Fruit fly (Drosophila melanogaster) S2 (cell line): Measurements from ENCODE around the gene CG43814.

ENCODE experiments used
- CG8478 ChIP-seq: fragments of >200 bp; optimal IDR thresholded peaks from 2 replicates; lab custom pipeline; 2018
- CTCF ChIP-seq, 2 experiments: fragments of >200 bp; optimal IDR thresholded peaks; 2 replicates each; lab custom pipeline; 2018

The CG43814 gene

dm6 chr2L:18819044-18819443 lies 13.9 kb upstream of the CG43814 start, which contains the start of gene Ugt36F1:
Gene Ugt36F1 (plus strand): TSS chr2L:18819344.
- no peak for TF ChIP-seq CTCF (optimal IDR thresholded peaks at IDR 0.05; lab: Kevin White, UChicago)
- TF ChIP-seq CG8478 (lab: Kevin White, UChicago), result no peak

- TF ChIP-seq CTCF (optimal IDR thresholded peaks at IDR 0.05; lab: Kevin White, UChicago) (peak; percentile 1 to 13), CG8478 (lab: Kevin White, UChicago) (no peak)
These were observed 13.2 kb upstream of the CG43814 start for dm6 chr2L:18818397-18818796.

dm6 chr2L:18815194-18815593 lies 10.0 kb upstream of the CG43814 start:
- no peak for TF ChIP-seq CG8478 (lab: Kevin White, UChicago)
- no peak for TF ChIP-seq CTCF (optimal IDR thresholded peaks at IDR 0.05; lab: Kevin White, UChicago)

DNA sequence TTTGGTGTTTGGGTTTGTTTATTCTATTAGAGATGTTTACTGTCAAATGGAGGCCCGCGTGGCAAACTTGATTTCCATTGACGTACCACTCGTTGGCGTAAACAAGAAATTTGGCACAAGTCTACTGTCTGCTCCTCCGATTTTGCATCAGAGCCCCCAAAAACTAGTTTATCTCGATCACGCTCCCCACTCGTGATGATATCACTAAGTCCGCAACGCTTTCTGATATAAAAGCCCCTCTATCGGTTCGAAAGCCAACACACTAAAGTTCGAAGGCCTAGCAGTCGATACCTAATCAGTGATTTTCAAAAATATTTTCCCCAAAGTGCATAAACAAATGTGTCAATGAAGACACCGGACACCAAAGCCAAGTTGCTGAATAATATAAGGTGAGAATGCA lies 7.6 kb upstream of the CG43814 start:
- TF ChIP-seq CG8478 (lab: Kevin White, UChicago) (no peak), CTCF (optimal IDR thresholded peaks at IDR 0.05; lab: Kevin White, UChicago) (no peak)

dm6 chr2L:18812348-18812747 lies 7.2 kb upstream of the CG43814 start, which contains the start of the genes CG17325 and CG42305:
Gene CG17325 (plus strand): TSS chr2L:18812648.
Gene CG42305 (plus strand): TSS chr2L:18812648.
- no peak for TF ChIP-seq CG8478 (lab: Kevin White, UChicago)
- no peak for TF ChIP-seq CTCF (optimal IDR thresholded peaks at IDR 0.05; lab: Kevin White, UChicago)

DNA sequence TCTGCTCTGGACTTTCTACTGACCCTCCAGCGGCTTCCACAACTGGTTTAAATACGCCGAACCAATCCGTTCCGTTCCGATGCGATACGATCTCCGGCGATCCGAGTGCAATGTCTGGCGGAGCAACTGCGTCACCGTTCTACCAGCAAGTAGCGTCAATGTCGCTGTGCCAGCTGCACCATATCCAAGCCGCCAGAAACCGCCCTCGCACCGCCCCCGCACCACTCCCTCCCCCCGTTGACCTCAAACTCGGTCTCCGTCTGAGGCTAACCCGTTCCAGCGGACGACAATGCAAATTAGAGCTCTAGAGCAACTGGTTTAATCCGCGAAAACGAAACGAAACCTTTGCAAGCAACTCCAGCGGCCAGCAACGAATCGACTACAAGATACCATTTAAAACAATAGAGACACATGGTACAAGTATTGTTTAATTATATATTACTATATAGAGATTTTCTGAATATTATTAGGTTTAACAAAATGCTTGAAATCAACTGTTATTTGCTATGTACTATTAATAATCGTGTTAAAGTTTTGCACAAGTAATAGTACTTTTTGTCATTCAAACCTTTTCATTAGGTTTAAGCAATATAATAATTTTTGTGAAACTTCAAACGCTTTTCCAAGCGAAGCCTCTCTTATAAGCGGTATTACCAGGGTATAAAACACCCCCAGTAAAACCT lies 6.0 kb upstream of the CG43814 start, which contains the start of the genes CG10570 and CG42502:
Gene CG10570, minus strand, starts transcription at position 293 of the 683 bp plus-strand sequence.
Gene CG42502, minus strand, starts transcription at position 293 of the 683 bp plus-strand sequence.
- no peak for TF ChIP-seq CG8478 (lab: Kevin White, UChicago)
- TF ChIP-seq CTCF (optimal IDR thresholded peaks at IDR 0.05; lab: Kevin White, UChicago), result no peak

- no peak for TF ChIP-seq CG8478 (lab: Kevin White, UChicago)
- TF ChIP-seq CTCF (optimal IDR thresholded peaks at IDR 0.05; lab: Kevin White, UChicago), result no peak
These were observed 4.3 kb upstream of the CG43814 start for dm6 chr2L:18809486-18809885.

- TF ChIP-seq CG8478 (lab: Kevin White, UChicago) (no peak), CTCF (optimal IDR thresholded peaks at IDR 0.05; lab: Kevin White, UChicago) (no peak)
These were observed 3.7 kb upstream of the CG43814 start for dm6 chr2L:18808754-18809329.

dm6 chr2L:18805637-18806403 lies 673 bp upstream of the CG43814 start:
- no peak for TF ChIP-seq CG8478 (lab: Kevin White, UChicago)
- no peak for TF ChIP-seq CTCF (optimal IDR thresholded peaks at IDR 0.05; lab: Kevin White, UChicago)

DNA sequence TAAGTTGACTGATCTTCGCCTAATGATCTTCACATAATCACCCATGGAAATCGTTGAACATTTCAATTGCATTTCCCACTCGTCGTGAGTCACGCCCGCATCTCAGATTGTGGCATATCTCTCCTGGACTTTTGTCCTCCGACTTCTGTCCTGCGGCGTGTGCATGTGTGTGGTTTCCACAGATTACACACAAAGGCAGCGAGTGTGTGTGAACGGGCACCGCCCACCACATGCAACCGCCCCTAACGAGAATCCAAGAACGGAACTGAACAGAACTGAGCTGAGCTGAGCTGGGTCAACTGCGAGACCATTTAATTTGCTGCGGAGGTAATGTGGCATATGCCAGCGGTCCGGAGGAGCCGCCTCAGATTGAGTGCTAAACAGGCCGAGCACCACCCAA lies 3.4 kb downstream of the CG43814 start:
- TF ChIP-seq CG8478 (lab: Kevin White, UChicago) (no peak), CTCF (optimal IDR thresholded peaks at IDR 0.05; lab: Kevin White, UChicago) (no peak)

DNA sequence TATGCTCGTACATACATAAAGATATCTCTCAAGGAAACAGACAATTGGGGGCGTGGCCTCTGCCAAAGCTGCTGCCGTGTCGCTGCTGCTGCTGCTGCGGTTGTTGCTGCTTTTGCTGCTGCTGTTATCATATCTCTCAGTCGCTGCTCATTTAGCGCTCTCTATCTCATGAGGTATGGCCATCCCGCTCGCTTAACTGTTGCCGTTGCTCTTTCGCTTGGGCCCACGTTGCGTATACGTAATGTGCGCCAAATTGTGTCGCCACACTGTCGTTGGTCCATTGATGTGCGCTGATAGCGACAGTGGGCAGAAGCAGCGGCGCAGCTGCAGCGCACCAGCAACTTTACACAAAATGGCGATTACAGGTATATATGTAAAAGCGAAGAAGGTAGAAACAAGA lies 8.7 kb downstream of the CG43814 start:
- no peak for TF ChIP-seq CTCF (optimal IDR thresholded peaks at IDR 0.05; lab: Kevin White, UChicago)
- no peak for TF ChIP-seq CG8478 (lab: Kevin White, UChicago)

dm6 chr2L:18795917-18796402 lies 9.2 kb downstream of the CG43814 start:
- TF ChIP-seq CG8478 (lab: Kevin White, UChicago) (no peak), CTCF (optimal IDR thresholded peaks at IDR 0.05; lab: Kevin White, UChicago) (no peak)

- no peak for TF ChIP-seq CTCF (optimal IDR thresholded peaks at IDR 0.05; lab: Kevin White, UChicago)
- TF ChIP-seq CG8478 (lab: Kevin White, UChicago), result no peak
These were observed 11.9 kb downstream of the CG43814 start for dm6 chr2L:18793243-18793642.

- TF ChIP-seq CTCF (optimal IDR thresholded peaks at IDR 0.05; lab: Kevin White, UChicago) (no peak), CG8478 (lab: Kevin White, UChicago) (no peak)
These were observed 12.3 kb downstream of the CG43814 start, which contains the start of gene ham for dm6 chr2L:18792806-18793205. Gene ham (minus strand): TSS chr2L:18792906.
